Fruit fly (Drosophila melanogaster): ENCODE data around the gene CG10340.
A peak's percentile ranks its signal among the peaks of the same experiment; 100 is the strongest.

CG10340 gene

DNA sequence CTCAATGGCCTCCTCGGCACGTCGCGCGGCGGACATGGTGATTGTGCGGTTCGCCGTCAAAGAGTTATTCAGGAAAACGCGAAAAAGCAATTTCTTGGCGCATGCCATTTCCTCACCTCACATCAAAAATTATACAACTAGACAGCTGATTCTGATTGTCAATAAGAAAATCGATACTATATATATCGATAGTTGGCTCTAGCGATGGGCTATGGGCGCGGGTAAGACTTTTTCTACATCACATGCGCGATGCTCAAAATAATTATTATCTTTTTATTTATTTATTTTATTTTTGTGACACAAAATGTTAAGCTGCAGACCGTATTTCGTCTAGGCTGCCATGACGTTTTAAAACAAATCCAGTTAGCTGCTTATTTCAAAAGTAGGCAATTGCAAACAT lies at the start of gene CG10340 (continued):
- no peak for TF ChIP-seq CG10654 (GFP tag; optimal IDR thresholded peaks at IDR 0.05)
- no peak for TF ChIP-seq CG2202 (tag; optimal IDR thresholded peaks at IDR 0.05)
- no peak for TF ChIP-seq cas (GFP tag; IDR thresholded peaks at IDR 0.05)
- TF ChIP-seq CG1529 (GFP tag; optimal IDR thresholded peaks at IDR 0.05): no peak
- no peak for TF ChIP-seq cwo (GFP tag; optimal IDR thresholded peaks at IDR 0.05)
- no peak for TF ChIP-seq fd96Cb (tag; optimal IDR thresholded peaks at IDR 0.05)
- peak; percentile 89 for TF ChIP-seq Dref (GFP tag; IDR thresholded peaks at IDR 0.05)
- no peak for TF ChIP-seq CG1602 (GFP tag; optimal IDR thresholded peaks at IDR 0.05)
- TF ChIP-seq CG11456 (GFP tag; IDR thresholded peaks at IDR 0.05): no peak
- TF ChIP-seq CG10565 (GFP tag; optimal IDR thresholded peaks at IDR 0.05): no peak
- TF ChIP-seq slbo (GFP tag; IDR thresholded peaks at IDR 0.05): peak; percentile 45; the same call in 1 of the 2 replicates
- no peak for TF ChIP-seq B-H1 (GFP tag; IDR thresholded peaks at IDR 0.05)
- no peak for TF ChIP-seq crol (GFP tag; IDR thresholded peaks at IDR 0.05)
- peak; percentile 59 for TF ChIP-seq nerfin-2 (GFP tag; IDR thresholded peaks at IDR 0.05; ENCODE audit: partially characterized antibody)
- TF ChIP-seq Vsx1 (GFP tag; optimal IDR thresholded peaks at IDR 0.05): no peak
- peak; percentile 74 for TF ChIP-seq Doc3 (GFP tag; IDR thresholded peaks at IDR 0.05; ENCODE audit: partially characterized antibody)
- TF ChIP-seq aop (GFP tag; IDR thresholded peaks at IDR 0.05): no peak
- no peak for TF ChIP-seq Hmr (GFP tag; optimal IDR thresholded peaks at IDR 0.05)
- TF ChIP-seq CG18011 (GFP tag; optimal IDR thresholded peaks at IDR 0.05): no peak
- TF ChIP-seq CG7786 (GFP tag; optimal IDR thresholded peaks at IDR 0.05): no peak
- TF ChIP-seq Chrac-16 (GFP tag; optimal IDR thresholded peaks at IDR 0.05): no peak
- TF ChIP-seq CG7928 (GFP tag; optimal IDR thresholded peaks at IDR 0.05): no peak
- TF ChIP-seq ara (GFP tag; IDR thresholded peaks at IDR 0.05): no peak
- peak; percentile 63 for TF ChIP-seq ato (GFP tag; IDR thresholded peaks at IDR 0.05; ENCODE audit: partially characterized antibody)
- no peak for TF ChIP-seq CG15269 (tag; optimal IDR thresholded peaks at IDR 0.05)
- peak; percentile 11 for TF ChIP-seq CG12391 (tag; optimal IDR thresholded peaks at IDR 0.05)
- no peak for TF ChIP-seq CG11696 (GFP tag; IDR thresholded peaks at IDR 0.05)
- no peak for TF ChIP-seq CkIIα-i1 (GFP tag; IDR thresholded peaks at IDR 0.05)
- no peak for TF ChIP-seq Mrtf (GFP tag; IDR thresholded peaks at IDR 0.05)
- TF ChIP-seq wek (GFP tag; optimal IDR thresholded peaks at IDR 0.05): no peak
- no peak for TF ChIP-seq schlank (tag; optimal IDR thresholded peaks at IDR 0.05)
- no peak for TF ChIP-seq Poxn (GFP tag; IDR thresholded peaks at IDR 0.05)
- TF ChIP-seq mam (GFP tag; optimal IDR thresholded peaks at IDR 0.05): peak; percentile 4
- no peak for TF ChIP-seq klu (GFP tag; IDR thresholded peaks at IDR 0.05)
- TF ChIP-seq trem (tag; optimal IDR thresholded peaks at IDR 0.05): peak; percentile 47
- no peak for TF ChIP-seq btn (GFP tag; optimal IDR thresholded peaks at IDR 0.05)
- no peak for TF ChIP-seq CG13624 (GFP tag; optimal IDR thresholded peaks at IDR 0.05)
- no peak for TF ChIP-seq CG7357 (GFP tag; IDR thresholded peaks at IDR 0.05)
- TF ChIP-seq Nf-YA (GFP tag; IDR thresholded peaks at IDR 0.05): no peak
- no peak for TF ChIP-seq repo (GFP tag; optimal IDR thresholded peaks at IDR 0.05)
- no peak for TF ChIP-seq D19A (tag; optimal IDR thresholded peaks at IDR 0.05)
- peak; percentile 41 for TF ChIP-seq dm (GFP tag; optimal IDR thresholded peaks at IDR 0.05)
- no peak for TF ChIP-seq gem (tag; optimal IDR thresholded peaks at IDR 0.05)
- no peak for TF ChIP-seq pb (GFP tag; optimal IDR thresholded peaks at IDR 0.05)
- 0 out of 3 replicates have a peak, but pooled peaks have one; percentile 30 for TF ChIP-seq CG34422 (GFP tag; IDR thresholded peaks at IDR 0.05)
- TF ChIP-seq CG15601 (tag; optimal IDR thresholded peaks at IDR 0.05): peak; percentile 33
- peak; percentile 86 for TF ChIP-seq Bgb (GFP tag; IDR thresholded peaks at IDR 0.05; ENCODE audit: partially characterized antibody)
- peak; percentile 63 for TF ChIP-seq YL-1 (GFP tag; optimal IDR thresholded peaks at IDR 0.05)
- TF ChIP-seq CG15696 (tag; optimal IDR thresholded peaks at IDR 0.05): peak; percentile 11
- TF ChIP-seq tx (GFP tag; optimal IDR thresholded peaks at IDR 0.05): no peak
- no peak for TF ChIP-seq CG9797 (GFP tag; optimal IDR thresholded peaks at IDR 0.05)
- TF ChIP-seq CG13123 (GFP tag; optimal IDR thresholded peaks at IDR 0.05): no peak

Data from whole organism, embryonic.